Worm (Caenorhabditis elegans) whole organism, L4 larva: ENCODE results near the gene F58H1.2.
A peak's percentile ranks its signal among the peaks of the same experiment; 100 is the strongest.

ENCODE experiments used
- F26F4.8 ChIP-seq: fragments of 200-800 bp; sonication (Bioruptor generic); conservative IDR thresholded peaks from 2 replicates; pipeline ENCODE4 v1.3.6; 2022; ENCODE audit warnings: missing genetic modification characterization, missing compliant biosample characterization
- F44E2.7 ChIP-seq: fragments of 200-800 bp; sonication (Bioruptor generic); IDR thresholded peaks from 2 replicates; pipeline ENCODE4 v2.1.2; 2022; ENCODE audit warnings: missing genetic modification characterization, missing compliant biosample characterization
- R02D3.7 ChIP-seq: fragments of 150-350 bp; sonication (generic microtip); optimal IDR thresholded peaks from 3 replicates; lab custom pipeline; 2014; ENCODE audit warnings: missing biosample characterization, missing genetic modification characterization
- T20F7.1 ChIP-seq: fragments of 200-800 bp; sonication (Bioruptor generic); optimal IDR thresholded peaks from 2 replicates; lab custom pipeline; 2018; ENCODE audit warnings: mild to moderate bottlenecking, missing genetic modification characterization, missing compliant biosample characterization
- Y105C5A.15 ChIP-seq: fragments of 200-800 bp; sonication (Bioruptor generic); IDR thresholded peaks from 2 replicates; pipeline ENCODE4 v1.3.6; 2022; ENCODE audit warnings: missing genetic modification characterization, missing compliant biosample characterization
- aly-2 ChIP-seq: sonication (generic microtip); optimal IDR thresholded peaks from 2 replicates; lab custom pipeline; 2018; ENCODE audit warnings: missing biosample characterization, missing genetic modification characterization
- ama-1 ChIP-seq: fragments of 150-350 bp; optimal IDR thresholded peaks from 2 replicates; lab custom pipeline; 2014; ENCODE audit warnings: inconsistent platforms, mixed read lengths
- attf-4 ChIP-seq: sonication (generic microtip); optimal IDR thresholded peaks from 3 replicates; lab custom pipeline; 2017; ENCODE audit warnings: missing biosample characterization, missing genetic modification characterization
- ceh-32 ChIP-seq: sonication (generic microtip); optimal IDR thresholded peaks from 2 replicates; lab custom pipeline; 2016; ENCODE audit warnings: mild to moderate bottlenecking, missing genetic modification characterization, missing compliant biosample characterization; ENCODE audit not compliant: poor library complexity
- ceh-62 ChIP-seq: sonication (generic microtip); optimal IDR thresholded peaks from 2 replicates; lab custom pipeline; 2017; ENCODE audit warnings: missing biosample characterization, missing genetic modification characterization
- daf-16 ChIP-seq, 3 experiments: sonication (generic microtip); optimal IDR thresholded peaks; 2 replicates each; lab custom pipeline; 2016 to 2017; ENCODE audit warnings: missing genetic modification characterization in 3 of 3, missing genetic modification reagents in 3 of 3, mild to moderate bottlenecking in 2 of 3, missing compliant biosample characterization in 2 of 3, missing biosample characterization in 1 of 3, moderate library complexity in 1 of 3
- daf-19 ChIP-seq: fragments of 200-800 bp; sonication (Bioruptor generic); conservative IDR thresholded peaks from 2 replicates; pipeline ENCODE4 v1.3.6; 2022; ENCODE audit warnings: missing genetic modification characterization, missing compliant biosample characterization
- dmd-6 ChIP-seq: fragments of 200-800 bp; sonication (Bioruptor generic); IDR thresholded peaks from 2 replicates; pipeline ENCODE4 v1.3.6; 2022; ENCODE audit warnings: missing genetic modification reagents, missing genetic modification characterization, missing compliant biosample characterization
- dpl-1 ChIP-seq: fragments of 150-350 bp; optimal IDR thresholded peaks from 2 replicates; lab custom pipeline; 2014; ENCODE audit warnings: missing biosample characterization, missing genetic modification reagents, missing genetic modification characterization
- dve-1 ChIP-seq: sonication (generic microtip); optimal IDR thresholded peaks from 2 replicates; lab custom pipeline; 2017; ENCODE audit warnings: antibody characterized with exemption, mild to moderate bottlenecking, missing genetic modification characterization, missing compliant biosample characterization; ENCODE audit not compliant: insufficient read depth
- fkh-10 ChIP-seq: fragments of 150-350 bp; optimal IDR thresholded peaks from 2 replicates; lab custom pipeline; 2014; ENCODE audit warnings: missing biosample characterization, missing genetic modification reagents, missing genetic modification characterization
- hif-1 ChIP-seq, 2 experiments: sonication (generic microtip); optimal IDR thresholded peaks; 2 replicates each; lab custom pipeline; 2016 to 2017; ENCODE audit warnings: missing compliant biosample characterization in 2 of 2, missing genetic modification characterization in 2 of 2, missing genetic modification reagents in 2 of 2, missing genotype in 2 of 2, mild to moderate bottlenecking in 1 of 2
- hlh-30 ChIP-seq: sonication (generic microtip); optimal IDR thresholded peaks from 2 replicates; lab custom pipeline; 2017; ENCODE audit warnings: antibody characterized with exemption, mild to moderate bottlenecking, missing genetic modification characterization, missing compliant biosample characterization; ENCODE audit not compliant: insufficient read depth
- hmg-1.1 ChIP-seq: fragments of 200-800 bp; sonication (Bioruptor generic); IDR thresholded peaks from 2 replicates; pipeline ENCODE4 v1.3.6; 2022; ENCODE audit warnings: missing genetic modification reagents, missing genetic modification characterization, missing compliant biosample characterization
- lin-38 ChIP-seq: fragments of 200-800 bp; sonication (Bioruptor generic); IDR thresholded peaks from 2 replicates; pipeline ENCODE4 v1.3.6; 2022; ENCODE audit warnings: missing genetic modification reagents, missing genetic modification characterization, missing compliant biosample characterization
- lir-3 ChIP-seq: sonication (generic microtip); optimal IDR thresholded peaks from 2 replicates; lab custom pipeline; 2016; ENCODE audit warnings: mild to moderate bottlenecking, missing genetic modification characterization, missing compliant biosample characterization
- lsy-2 ChIP-seq, 2 experiments: fragments of 150-350 bp in 1 of 2; sonication (generic microtip) in 1 of 2; optimal IDR thresholded peaks; 2 replicates each; lab custom pipeline; 2014 to 2017; ENCODE audit warnings: missing biosample characterization in 2 of 2, missing genetic modification characterization in 2 of 2
- mep-1 ChIP-seq: fragments of 150-350 bp; sonication (generic microtip); optimal IDR thresholded peaks from 3 replicates; lab custom pipeline; 2014; ENCODE audit warnings: missing biosample characterization, missing genetic modification characterization
- mes-2 ChIP-seq: sonication (generic microtip); optimal IDR thresholded peaks from 2 replicates; lab custom pipeline; 2016; ENCODE audit warnings: missing genotype, mild to moderate bottlenecking, missing genetic modification characterization, missing compliant biosample characterization; ENCODE audit not compliant: poor library complexity, severe bottlenecking
- mxl-2 ChIP-seq: fragments of 200-800 bp; sonication (Bioruptor generic); conservative IDR thresholded peaks from 2 replicates; pipeline ENCODE4 v1.3.6; 2022; ENCODE audit warnings: missing genetic modification reagents, missing genetic modification characterization, missing compliant biosample characterization
- mxl-3 ChIP-seq: fragments of 200-800 bp; sonication (Bioruptor generic); optimal IDR thresholded peaks from 2 replicates; lab custom pipeline; 2018; ENCODE audit warnings: mild to moderate bottlenecking, missing genetic modification characterization, missing compliant biosample characterization
- nhr-28 ChIP-seq: fragments of 150-350 bp; optimal IDR thresholded peaks from 2 replicates; lab custom pipeline; 2014; ENCODE audit warnings: missing biosample characterization, missing genetic modification characterization
- nhr-6 ChIP-seq: fragments of 150-350 bp; optimal IDR thresholded peaks from 2 replicates; lab custom pipeline; 2014; ENCODE audit warnings: missing biosample characterization, missing genetic modification characterization
- snpc-1.2 ChIP-seq: fragments of 200-800 bp; sonication (Bioruptor generic); IDR thresholded peaks from 2 replicates; pipeline ENCODE4 v1.3.6; 2022; ENCODE audit warnings: missing genetic modification reagents, missing genetic modification characterization, missing compliant biosample characterization
- spr-3 ChIP-seq: fragments of 200-800 bp; sonication (Bioruptor generic); optimal IDR thresholded peaks from 2 replicates; lab custom pipeline; 2018; ENCODE audit warnings: mild to moderate bottlenecking, missing genetic modification characterization, missing compliant biosample characterization
- unc-130 ChIP-seq: sonication (generic microtip); optimal IDR thresholded peaks from 2 replicates; lab custom pipeline; 2016; ENCODE audit warnings: missing genetic modification reagents, missing genetic modification characterization, missing compliant biosample characterization
- unc-62 ChIP-seq, 3 experiments: fragments of 150-350 bp in 1 of 3; sonication (generic microtip); optimal IDR thresholded peaks in 2 of 3; peaks in 1 of 3; 1 replicate in 1 of 3; 2 replicates in 2 of 3; lab custom pipeline; 2014 to 2017; ENCODE audit warnings: missing biosample characterization in 3 of 3, missing genetic modification characterization in 3 of 3, missing genetic modification reagents in 3 of 3, missing genotype in 1 of 3
- zfp-2 ChIP-seq: sonication (generic microtip); optimal IDR thresholded peaks from 2 replicates; lab custom pipeline; 2016; ENCODE audit warnings: mild to moderate bottlenecking, missing genetic modification characterization, missing compliant biosample characterization
- zfp-3 ChIP-seq: fragments of 200-800 bp; sonication (Bioruptor generic); conservative IDR thresholded peaks from 2 replicates; pipeline ENCODE4 v1.3.6; 2022; ENCODE audit warnings: missing genetic modification reagents, missing genetic modification characterization, missing compliant biosample characterization
- zip-11 ChIP-seq: fragments of 200-800 bp; sonication (Bioruptor generic); IDR thresholded peaks from 2 replicates; pipeline ENCODE4 v1.3.6; 2022; ENCODE audit warnings: missing genetic modification characterization, missing compliant biosample characterization

Gene F58H1.2

ce11 chrV:11933196-11934028 lies 4.5 kb downstream of the F58H1.2 start, which contains the start of the genes aman-2 and F58H1.3:
Gene aman-2, minus strand, starts transcription at chrV:11933246.
Gene F58H1.3, plus strand, starts transcription at chrV:11933978.
- peak; percentile 19 for TF ChIP-seq nhr-6 (tag; lab: Kevin White, UChicago)
- no peak for TF ChIP-seq F26F4.8 (GFP tag; lab: Robert Waterston, UW)
- TF ChIP-seq hif-1 (tag; optimal IDR thresholded peaks at IDR 0.05; lab: Kevin White, UChicago): peak in 1 of 2 experiments; percentile 77
- TF ChIP-seq R02D3.7 (tag; lab: Kevin White, UChicago): no peak
- no peak for TF ChIP-seq zfp-3 (GFP tag; lab: Robert Waterston, UW)
- peak; percentile 47 for TF ChIP-seq fkh-10 (GFP tag; lab: Kevin White, UChicago)
- peak; percentile 65 for TF ChIP-seq mes-2
- peak; percentile 50 for TF ChIP-seq nhr-28 (tag; lab: Kevin White, UChicago)
- peak in 1 of 2 experiments; percentile 68 for TF ChIP-seq lsy-2 (tag; optimal IDR thresholded peaks at IDR 0.05; lab: Kevin White, UChicago)
- peak; percentile 9 for TF ChIP-seq dve-1 (tag; lab: Kevin White, UChicago)
- peak; percentile 71 for TF ChIP-seq lin-38
- peak; percentile 27 for TF ChIP-seq dpl-1
- no peak for TF ChIP-seq zip-11 (GFP tag; lab: Robert Waterston, UW)
- TF ChIP-seq F44E2.7: no peak
- TF ChIP-seq mxl-2 (GFP tag; lab: Robert Waterston, UW): no peak
- no peak for TF ChIP-seq ceh-32 (tag; lab: Kevin White, UChicago)
- TF ChIP-seq mep-1 (tag; lab: Kevin White, UChicago): peak; percentile 74
- no peak for TF ChIP-seq spr-3
- TF ChIP-seq hmg-1.1 (GFP tag; lab: Robert Waterston, UW): 0 out of 2 replicates have a peak, but pooled peaks have one; percentile 21
- TF ChIP-seq unc-130 (GFP tag; lab: Kevin White, UChicago): peak; percentile 62
- TF ChIP-seq daf-16 (GFP tag; optimal IDR thresholded peaks at IDR 0.05; lab: Kevin White, UChicago): no peak
- peak; percentile 41 for TF ChIP-seq daf-16 (tag; optimal IDR thresholded peaks at IDR 0.05; lab: Kevin White, UChicago)
- no peak for TF ChIP-seq Y105C5A.15 (GFP tag; lab: Robert Waterston, UW)
- TF ChIP-seq lir-3: no peak
- no peak for TF ChIP-seq ama-1
- TF ChIP-seq hlh-30 (tag; lab: Kevin White, UChicago): peak; percentile 20
- TF ChIP-seq T20F7.1 (GFP tag; lab: Kevin White, UChicago): peak; percentile 62
- no peak for TF ChIP-seq unc-62 (GFP tag; optimal IDR thresholded peaks at IDR 0.05 in 1 of 2; lab: Kevin White, UChicago)
- no peak for TF ChIP-seq unc-62 (tag; optimal IDR thresholded peaks at IDR 0.05; lab: Kevin White, UChicago)
- TF ChIP-seq snpc-1.2 (GFP tag; lab: Robert Waterston, UW): no peak
- no peak for TF ChIP-seq mxl-3 (GFP tag; lab: Kevin White, UChicago)

ce11 chrV:11934848-11935247 lies 6.0 kb downstream of the F58H1.2 start, which contains the start of gene F58H1.8:
Gene F58H1.8, plus strand, starts transcription at chrV:11935148.
- TF ChIP-seq ceh-62 (tag; lab: Kevin White, UChicago) (no peak), dmd-6 (GFP tag; lab: Robert Waterston, UW) (no peak), daf-19 (GFP tag; lab: Robert Waterston, UW) (no peak), ceh-32 (tag; lab: Kevin White, UChicago) (no peak), nhr-28 (tag; lab: Kevin White, UChicago) (no peak), aly-2 (tag; lab: Kevin White, UChicago) (no peak), attf-4 (tag; lab: Kevin White, UChicago) (no peak), zfp-2 (tag; lab: Kevin White, UChicago) (no peak)
- TF ChIP-seq, all 104 proteins: peak for 0
